Worm (Caenorhabditis elegans) whole organism, young adult: ENCODE data around the gene srbc-50.

ENCODE experiments used
- Y53G8AR.9 ChIP-seq: fragments of 200-800 bp; sonication (Bioruptor generic); conservative IDR thresholded peaks from 2 replicates; pipeline ENCODE4 v1.3.6; 2022; ENCODE audit warnings: missing genetic modification reagents, missing genetic modification characterization, missing compliant biosample characterization
- cebp-2 ChIP-seq: fragments of 200-800 bp; sonication (Bioruptor generic); IDR thresholded peaks from 2 replicates; pipeline ENCODE4 v1.3.6; 2022; ENCODE audit warnings: missing genetic modification characterization, missing compliant biosample characterization
- ceh-100 ChIP-seq: fragments of 200-800 bp; sonication (Bioruptor generic); IDR thresholded peaks from 2 replicates; pipeline ENCODE4 v1.3.6; 2022; ENCODE audit warnings: missing genetic modification reagents, missing genetic modification characterization, missing compliant biosample characterization
- ceh-40 ChIP-seq: fragments of 200-800 bp; sonication (Bioruptor generic); IDR thresholded peaks from 2 replicates; pipeline ENCODE4 v1.3.6; 2022; ENCODE audit warnings: missing genetic modification characterization, missing compliant biosample characterization
- chd-7 ChIP-seq: sonication (generic microtip); optimal IDR thresholded peaks from 2 replicates; lab custom pipeline; 2016; ENCODE audit warnings: mild to moderate bottlenecking, missing genetic modification characterization, moderate library complexity, missing compliant biosample characterization
- dpff-1 ChIP-seq: sonication (generic microtip); optimal IDR thresholded peaks from 2 replicates; lab custom pipeline; 2017; ENCODE audit warnings: mild to moderate bottlenecking, missing genetic modification characterization, missing compliant biosample characterization
- efl-1 ChIP-seq: fragments of 150-350 bp; optimal IDR thresholded peaks from 2 replicates; lab custom pipeline; 2014; ENCODE audit warnings: missing biosample characterization, missing genetic modification reagents, missing genetic modification characterization
- lin-40 ChIP-seq: sonication (generic microtip); optimal IDR thresholded peaks from 2 replicates; lab custom pipeline; 2016; ENCODE audit warnings: missing genetic modification characterization, mild to moderate bottlenecking, missing compliant biosample characterization, missing genotype, missing genetic modification reagents
- mel-28 ChIP-seq: sonication (generic microtip); optimal IDR thresholded peaks from 2 replicates; lab custom pipeline; 2016; ENCODE audit warnings: borderline replicate concordance, mild to moderate bottlenecking, missing genetic modification characterization, missing compliant biosample characterization
- mxl-1 ChIP-seq: sonication (generic microtip); optimal IDR thresholded peaks from 2 replicates; lab custom pipeline; 2016; ENCODE audit warnings: missing genetic modification characterization, missing compliant biosample characterization
- nhr-90 ChIP-seq: sonication (generic microtip); optimal IDR thresholded peaks from 2 replicates; lab custom pipeline; 2016; ENCODE audit warnings: missing genotype, mild to moderate bottlenecking, missing genetic modification characterization, missing compliant biosample characterization
- pha-4 ChIP-seq: fragments of 150-350 bp; sonication (generic microtip); optimal IDR thresholded peaks from 2 replicates; lab custom pipeline; 2014; ENCODE audit warnings: missing biosample characterization, missing genetic modification reagents, missing genetic modification characterization
- unc-62 ChIP-seq: fragments of 150-350 bp; optimal IDR thresholded peaks from 2 replicates; lab custom pipeline; 2014; ENCODE audit warnings: missing biosample characterization, missing genetic modification reagents, missing genetic modification characterization

ce11 chrV:15815962-15816432, 8.8 kb downstream of the srbc-50 start, which contains the start of the genes fbxa-69 and F54B8.4:
- TF ChIP-seq pha-4 (tag; lab: Kevin White, UChicago): no peak
- no peak for TF ChIP-seq ceh-100 (GFP tag; lab: Robert Waterston, UW)
- no peak for TF ChIP-seq ceh-40 (GFP tag; lab: Robert Waterston, UW)
- no peak for TF ChIP-seq unc-62 (GFP tag; lab: Kevin White, UChicago)
- TF ChIP-seq cebp-2 (GFP tag; lab: Robert Waterston, UW): no peak
- no peak for TF ChIP-seq Y53G8AR.9
- TF ChIP-seq nhr-90 (tag; lab: Kevin White, UChicago): no peak
- no peak for TF ChIP-seq chd-7 (tag; lab: Kevin White, UChicago)
- TF ChIP-seq efl-1 (GFP tag; lab: Kevin White, UChicago): no peak
- TF ChIP-seq dpff-1 (tag; lab: Kevin White, UChicago): no peak
- TF ChIP-seq mxl-1 (tag; lab: Kevin White, UChicago): no peak
- TF ChIP-seq lin-40: no peak
- no peak for TF ChIP-seq mel-28
